Worm (Caenorhabditis elegans) whole organism, L2 larva: ENCODE measurements around the gene grl-25.
"Not testable (repeated sequence)": the region's sequence is repeated elsewhere in the genome, so short reads cannot be mapped to it uniquely, and the experiment has no call there.

ENCODE experiments used
- C34F6.9 ChIP-seq: fragments of 150-350 bp; optimal IDR thresholded peaks from 2 replicates; lab custom pipeline; 2014; ENCODE audit warnings: missing biosample characterization, missing genetic modification characterization
- F13H6.1 ChIP-seq: sonication (generic microtip); optimal IDR thresholded peaks from 2 replicates; lab custom pipeline; 2016; ENCODE audit warnings: missing genetic modification characterization, missing compliant biosample characterization
- Y55F3AM.14 ChIP-seq: fragments of 200-800 bp; sonication (Bioruptor generic); optimal IDR thresholded peaks from 2 replicates; lab custom pipeline; 2018; ENCODE audit warnings: mild to moderate bottlenecking, missing genetic modification characterization, missing compliant biosample characterization
- ZK546.5 ChIP-seq: sonication (generic microtip); optimal IDR thresholded peaks from 2 replicates; lab custom pipeline; 2017; ENCODE audit warnings: missing biosample characterization, missing genetic modification characterization
- alr-1 ChIP-seq: fragments of 150-350 bp; optimal IDR thresholded peaks from 2 replicates; lab custom pipeline; 2014; ENCODE audit warnings: missing biosample characterization, missing genetic modification characterization
- aly-2 ChIP-seq: fragments of 150-350 bp; optimal IDR thresholded peaks from 2 replicates; lab custom pipeline; 2014; ENCODE audit warnings: missing biosample characterization, missing genetic modification characterization
- ama-1 ChIP-seq: fragments of 150-350 bp; optimal IDR thresholded peaks from 2 replicates; lab custom pipeline; 2018; ENCODE audit warnings: inconsistent platforms
- ceh-16 ChIP-seq: fragments of 150-350 bp; optimal IDR thresholded peaks from 2 replicates; lab custom pipeline; 2014; ENCODE audit warnings: missing biosample characterization, missing genetic modification characterization
- ceh-82 ChIP-seq: fragments of 150-350 bp; optimal IDR thresholded peaks from 2 replicates; lab custom pipeline; 2014; ENCODE audit warnings: missing biosample characterization, missing genetic modification characterization
- crh-2 ChIP-seq: sonication (generic microtip); optimal IDR thresholded peaks from 2 replicates; lab custom pipeline; 2017; ENCODE audit warnings: missing biosample characterization, missing genetic modification characterization
- dmd-4 ChIP-seq: sonication (generic microtip); optimal IDR thresholded peaks from 2 replicates; lab custom pipeline; 2017; ENCODE audit warnings: missing biosample characterization, missing genetic modification characterization
- egl-27 ChIP-seq: sonication (generic microtip); optimal IDR thresholded peaks from 3 replicates; lab custom pipeline; 2017; ENCODE audit warnings: missing biosample characterization, missing genetic modification reagents, missing genetic modification characterization
- elt-1 ChIP-seq: fragments of 150-350 bp; optimal IDR thresholded peaks from 2 replicates; lab custom pipeline; 2014; ENCODE audit warnings: missing biosample characterization, missing genetic modification characterization
- elt-3 ChIP-seq: sonication (generic microtip); optimal IDR thresholded peaks from 2 replicates; lab custom pipeline; 2017; ENCODE audit warnings: missing biosample characterization, missing genetic modification characterization
- fos-1 ChIP-seq: fragments of 150-350 bp; optimal IDR thresholded peaks from 2 replicates; lab custom pipeline; 2014; ENCODE audit warnings: missing biosample characterization, missing genetic modification characterization
- lin-11 ChIP-seq: fragments of 150-350 bp; sonication (generic microtip); optimal IDR thresholded peaks from 2 replicates; lab custom pipeline; 2014; ENCODE audit warnings: missing biosample characterization, missing genetic modification characterization, inconsistent platforms, mixed read lengths
- lsy-2 ChIP-seq, 2 experiments: fragments of 150-350 bp in 1 of 2; sonication (generic microtip) in 1 of 2; optimal IDR thresholded peaks; 2 replicates each; lab custom pipeline; 2014 to 2017; ENCODE audit warnings: missing biosample characterization in 2 of 2, missing genetic modification characterization in 2 of 2
- mab-5 ChIP-seq: fragments of 150-350 bp; optimal IDR thresholded peaks from 2 replicates; lab custom pipeline; 2014; ENCODE audit warnings: missing biosample characterization, missing genetic modification characterization
- mdl-1 ChIP-seq, 2 experiments: fragments of 150-350 bp in 1 of 2; sonication (generic microtip) in 1 of 2; optimal IDR thresholded peaks; 2 replicates each; lab custom pipeline; 2017; ENCODE audit warnings: missing biosample characterization in 2 of 2, missing genetic modification characterization in 2 of 2
- nhr-10 ChIP-seq: sonication (generic microtip); optimal IDR thresholded peaks from 2 replicates; lab custom pipeline; 2017; ENCODE audit warnings: missing biosample characterization, missing genetic modification characterization
- nhr-11 ChIP-seq: fragments of 150-350 bp; optimal IDR thresholded peaks from 2 replicates; lab custom pipeline; 2014; ENCODE audit warnings: missing biosample characterization, missing genetic modification characterization
- nhr-12 ChIP-seq: fragments of 150-350 bp; optimal IDR thresholded peaks from 2 replicates; lab custom pipeline; 2014; ENCODE audit warnings: missing biosample characterization, missing genetic modification characterization
- nhr-129 ChIP-seq: fragments of 150-350 bp; optimal IDR thresholded peaks from 2 replicates; lab custom pipeline; 2014; ENCODE audit warnings: missing biosample characterization, missing genetic modification characterization
- nhr-21 ChIP-seq: fragments of 150-350 bp; optimal IDR thresholded peaks from 2 replicates; lab custom pipeline; 2014; ENCODE audit warnings: missing biosample characterization, missing genetic modification characterization
- nhr-23 ChIP-seq: fragments of 150-350 bp; optimal IDR thresholded peaks from 2 replicates; lab custom pipeline; 2014; ENCODE audit warnings: missing biosample characterization, missing genetic modification reagents, missing genetic modification characterization
- nhr-237 ChIP-seq: fragments of 150-350 bp; optimal IDR thresholded peaks from 2 replicates; lab custom pipeline; 2014; ENCODE audit warnings: missing biosample characterization, missing genetic modification characterization
- nhr-25 ChIP-seq: fragments of 150-350 bp; sonication (generic microtip); optimal IDR thresholded peaks from 3 replicates; lab custom pipeline; 2014; ENCODE audit warnings: missing biosample characterization, missing genetic modification characterization
- nhr-6 ChIP-seq: fragments of 150-350 bp; optimal IDR thresholded peaks from 2 replicates; lab custom pipeline; 2014; ENCODE audit warnings: missing biosample characterization, missing genetic modification characterization
- nhr-77 ChIP-seq: fragments of 150-350 bp; optimal IDR thresholded peaks from 2 replicates; lab custom pipeline; 2014; ENCODE audit warnings: missing biosample characterization, missing genetic modification characterization
- peb-1 ChIP-seq: fragments of 150-350 bp; optimal IDR thresholded peaks from 2 replicates; lab custom pipeline; 2014; ENCODE audit warnings: missing biosample characterization, missing genetic modification characterization
- sem-4 ChIP-seq: fragments of 150-350 bp; optimal IDR thresholded peaks from 2 replicates; lab custom pipeline; 2014; ENCODE audit warnings: missing biosample characterization, missing genetic modification reagents, missing genetic modification characterization
- skn-1 ChIP-seq: sonication (generic microtip); optimal IDR thresholded peaks from 2 replicates; lab custom pipeline; 2017; ENCODE audit warnings: missing biosample characterization, missing genetic modification characterization
- sma-9 ChIP-seq, 2 experiments: fragments of 150-350 bp in 1 of 2; sonication (generic microtip) in 1 of 2; optimal IDR thresholded peaks; 2 replicates each; lab custom pipeline; 2014 to 2016; ENCODE audit warnings: missing genetic modification characterization in 2 of 2, mild to moderate bottlenecking in 1 of 2, missing biosample characterization in 1 of 2, missing compliant biosample characterization in 1 of 2, missing genetic modification reagents in 1 of 2, moderate library complexity in 1 of 2
- snpc-4 ChIP-seq: fragments of 150-350 bp; optimal IDR thresholded peaks from 2 replicates; lab custom pipeline; 2014; ENCODE audit warnings: missing biosample characterization, missing genetic modification characterization
- unc-39 ChIP-seq: fragments of 150-350 bp; optimal IDR thresholded peaks from 2 replicates; lab custom pipeline; 2014; ENCODE audit warnings: missing biosample characterization, missing genetic modification characterization
- unc-55 ChIP-seq: fragments of 150-350 bp; sonication (generic microtip); optimal IDR thresholded peaks from 3 replicates; lab custom pipeline; 2014; ENCODE audit warnings: missing biosample characterization, missing genetic modification reagents, missing genetic modification characterization
- unc-62 ChIP-seq: fragments of 150-350 bp; optimal IDR thresholded peaks from 2 replicates; lab custom pipeline; 2014; ENCODE audit warnings: missing biosample characterization, missing genetic modification reagents, missing genetic modification characterization
- zag-1 ChIP-seq: fragments of 150-350 bp; optimal IDR thresholded peaks from 2 replicates; lab custom pipeline; 2014; ENCODE audit warnings: missing biosample characterization, missing genetic modification characterization
- ztf-1 ChIP-seq: fragments of 200-800 bp; sonication (Bioruptor generic); conservative IDR thresholded peaks from 2 replicates; pipeline ENCODE4 v1.3.6; 2022; ENCODE audit warnings: missing genetic modification characterization, missing compliant biosample characterization
- ztf-11 ChIP-seq: sonication (generic microtip); optimal IDR thresholded peaks from 2 replicates; lab custom pipeline; 2017; ENCODE audit warnings: missing biosample characterization, missing genetic modification characterization
- ztf-4 ChIP-seq: fragments of 150-350 bp; optimal IDR thresholded peaks from 2 replicates; lab custom pipeline; 2014; ENCODE audit warnings: missing biosample characterization, missing genetic modification characterization

Gene grl-25

ce11 chrIII:9001899-9002298 lies 39.8 kb downstream of the grl-25 start, which contains the start of gene rpn-6.2:
Gene rpn-6.2, minus strand, starts transcription at chrIII:9001999.
- TF ChIP-seq lsy-2 (tag; optimal IDR thresholded peaks at IDR 0.05; lab: Kevin White, UChicago) (no peak), alr-1 (tag; lab: Kevin White, UChicago) (no peak), dmd-4 (tag; lab: Kevin White, UChicago) (no peak), elt-1 (tag; lab: Kevin White, UChicago) (no peak), nhr-6 (no peak), peb-1 (tag; lab: Kevin White, UChicago) (no peak), C34F6.9 (tag; lab: Kevin White, UChicago) (no peak)

ce11 chrIII:9002545-9002944 lies 40.5 kb downstream of the grl-25 start, which contains the start of the genes F59B2.15 and zif-1:
Gene F59B2.15, minus strand, starts transcription at chrIII:9002645.
Gene zif-1, plus strand, starts transcription at chrIII:9002779.
- TF ChIP-seq mab-5: no peak
- no peak for TF ChIP-seq nhr-129 (tag; lab: Kevin White, UChicago)
- no peak for TF ChIP-seq ztf-1 (GFP tag; lab: Robert Waterston, UW)
- TF ChIP-seq nhr-77 (tag; lab: Kevin White, UChicago): no peak
- no peak for TF ChIP-seq aly-2 (tag; lab: Kevin White, UChicago)
- TF ChIP-seq fos-1: no peak
- no peak for TF ChIP-seq ZK546.5 (tag; lab: Kevin White, UChicago)
- TF ChIP-seq unc-39 (tag; lab: Kevin White, UChicago): no peak
- TF ChIP-seq nhr-25 (tag; lab: Kevin White, UChicago): no peak
- TF ChIP-seq nhr-12: no peak
- TF ChIP-seq ztf-4 (tag; lab: Kevin White, UChicago): no peak
- no peak for TF ChIP-seq ceh-82
- no peak for TF ChIP-seq elt-3 (tag; lab: Kevin White, UChicago)
- TF ChIP-seq peb-1 (tag; lab: Kevin White, UChicago): no peak
- TF ChIP-seq mdl-1 (tag; optimal IDR thresholded peaks at IDR 0.05; lab: Kevin White, UChicago): no peak

- no peak for TF ChIP-seq nhr-12
- no peak for TF ChIP-seq snpc-4
- no peak for TF ChIP-seq F13H6.1 (tag; lab: Kevin White, UChicago)
- no peak for TF ChIP-seq zag-1
- no peak for TF ChIP-seq egl-27 (tag; lab: Kevin White, UChicago)
- TF ChIP-seq unc-55 (GFP tag; lab: Kevin White, UChicago): no peak
- no peak for TF ChIP-seq nhr-11 (tag; lab: Kevin White, UChicago)
- no peak for TF ChIP-seq ama-1 (lab: Kevin White, UChicago)
- no peak for TF ChIP-seq nhr-10 (tag; lab: Kevin White, UChicago)
- TF ChIP-seq ceh-16 (tag; lab: Kevin White, UChicago): no peak
- no peak for TF ChIP-seq crh-2 (tag; lab: Kevin White, UChicago)
- no peak for TF ChIP-seq dmd-4 (tag; lab: Kevin White, UChicago)
- no peak for TF ChIP-seq unc-62
- no peak for TF ChIP-seq nhr-23 (tag; lab: Kevin White, UChicago)
- TF ChIP-seq fos-1: no peak
- TF ChIP-seq nhr-21: no peak
- no peak for TF ChIP-seq ztf-11 (tag; lab: Kevin White, UChicago)
These were observed 42.6 kb downstream of the grl-25 start for ce11 chrIII:9004658-9005057.

- TF ChIP-seq unc-39 (tag; lab: Kevin White, UChicago); ceh-16 (tag; lab: Kevin White, UChicago); ceh-82: not testable (repeated sequence)
These were observed 43.8 kb downstream of the grl-25 start, which contains the start of gene rab-6.1 for ce11 chrIII:9005905-9006372. Gene rab-6.1, minus strand, starts transcription at chrIII:9005955.

ce11 chrIII:9007183-9007582 lies 45.1 kb downstream of the grl-25 start:
- TF ChIP-seq sma-9 (GFP tag; optimal IDR thresholded peaks at IDR 0.05; lab: Kevin White, UChicago): peak; percentile 55
- no peak for TF ChIP-seq sma-9 (tag; optimal IDR thresholded peaks at IDR 0.05; lab: Kevin White, UChicago)
- no peak for TF ChIP-seq lin-11
- TF ChIP-seq nhr-77 (tag; lab: Kevin White, UChicago): no peak
- TF ChIP-seq elt-3 (tag; lab: Kevin White, UChicago): no peak
- TF ChIP-seq egl-27 (tag; lab: Kevin White, UChicago): no peak
- TF ChIP-seq zag-1: no peak
- no peak for TF ChIP-seq nhr-6
- no peak for TF ChIP-seq alr-1 (tag; lab: Kevin White, UChicago)
- no peak for TF ChIP-seq ztf-4 (tag; lab: Kevin White, UChicago)
- peak; percentile 43 for TF ChIP-seq fos-1
- TF ChIP-seq F13H6.1 (tag; lab: Kevin White, UChicago): peak; percentile 36
- TF ChIP-seq sem-4 (tag; lab: Kevin White, UChicago): no peak
- no peak for TF ChIP-seq ama-1 (lab: Kevin White, UChicago)
- TF ChIP-seq elt-1 (tag; lab: Kevin White, UChicago): no peak
- TF ChIP-seq skn-1 (tag; lab: Kevin White, UChicago): no peak
- TF ChIP-seq snpc-4: no peak
- TF ChIP-seq Y55F3AM.14 (GFP tag; lab: Kevin White, UChicago): no peak
- peak; percentile 50 for TF ChIP-seq nhr-129 (tag; lab: Kevin White, UChicago)
- no peak for TF ChIP-seq nhr-237
- no peak for TF ChIP-seq nhr-25 (tag; lab: Kevin White, UChicago)
